Fruit fly (Drosophila melanogaster): ENCODE results near the gene CG13043.

Gene CG13043

dm6 chr3L:16285346-16285911, 20.2 kb downstream of the CG13043 start, which contains the start of gene CG13047:
CG13047 (minus strand) TSS chr3L:16285396.
- TF ChIP-seq CG4496 (GFP tag; IDR thresholded peaks at IDR 0.05) = 0 out of 3 replicates have a peak, but pooled peaks have one; percentile 17
- no peak for TF ChIP-seq Pif1A (GFP tag; optimal IDR thresholded peaks at IDR 0.05)
- peak; percentile 33 for TF ChIP-seq CG17806 (tag; optimal IDR thresholded peaks at IDR 0.05)
- peak; percentile 55 for TF ChIP-seq CG8159 (tag; optimal IDR thresholded peaks at IDR 0.05)
- TF ChIP-seq gl (tag; optimal IDR thresholded peaks at IDR 0.05) = no peak
- peak; percentile 1 for TF ChIP-seq CG34367 (tag; optimal IDR thresholded peaks at IDR 0.05)
- peak; percentile 29 for TF ChIP-seq CG15710 (tag; optimal IDR thresholded peaks at IDR 0.05)
- peak; percentile 17 for TF ChIP-seq CG14655 (GFP tag; optimal IDR thresholded peaks at IDR 0.05)
- peak; percentile 52 for TF ChIP-seq CG9948 (tag; optimal IDR thresholded peaks at IDR 0.05)

dm6 chr3L:16283821-16284220, 21.8 kb downstream of the CG13043 start, which contains the start of gene CG13048:
CG13048 (minus strand) TSS chr3L:16283921.
- 0 out of 2 replicates have a peak, but pooled peaks have one; percentile 16 for TF ChIP-seq CG10348 (GFP tag; IDR thresholded peaks at IDR 0.05)
- TF ChIP-seq CG14655 (GFP tag; optimal IDR thresholded peaks at IDR 0.05) = no peak

dm6 chr3L:16281880-16282556, 23.7 kb downstream of the CG13043 start, which contains the start of gene CG13049:
CG13049 (minus strand) TSS chr3L:16281930.
- TF ChIP-seq Pif1A (GFP tag; optimal IDR thresholded peaks at IDR 0.05) = no peak
- TF ChIP-seq CG32121 (GFP tag; IDR thresholded peaks at IDR 0.05) = no peak
- TF ChIP-seq fd96Ca (GFP tag; IDR thresholded peaks at IDR 0.05) = no peak
- no peak for TF ChIP-seq Ets98B (GFP tag; IDR thresholded peaks at IDR 0.05)
- TF ChIP-seq rn (GFP tag; IDR thresholded peaks at IDR 0.05) = no peak
- TF ChIP-seq CG14655 (GFP tag; optimal IDR thresholded peaks at IDR 0.05) = no peak
- no peak for TF ChIP-seq gl (tag; optimal IDR thresholded peaks at IDR 0.05)
- TF ChIP-seq CG17806 (tag; optimal IDR thresholded peaks at IDR 0.05) = no peak
- no peak for TF ChIP-seq CG13204 (GFP tag; optimal IDR thresholded peaks at IDR 0.05)
- no peak for TF ChIP-seq EcR (GFP tag; optimal IDR thresholded peaks at IDR 0.05)

- TF ChIP-seq rn (GFP tag; IDR thresholded peaks at IDR 0.05) (no peak), EcR (GFP tag; optimal IDR thresholded peaks at IDR 0.05) (peak; percentile 96)
Observed at dm6 chr3L:16279987-16280454, 25.6 kb downstream of the CG13043 start, which contains the start of gene CG13064. CG13064 (plus strand) TSS chr3L:16280404.

dm6 chr3L:16279171-16279570, 26.5 kb downstream of the CG13043 start, which contains the start of gene CG13050:
CG13050 (minus strand) TSS chr3L:16279271.
- TF ChIP-seq gl (tag; optimal IDR thresholded peaks at IDR 0.05) (no peak), rn (GFP tag; IDR thresholded peaks at IDR 0.05) (no peak), EcR (GFP tag; optimal IDR thresholded peaks at IDR 0.05) (no peak), CG17806 (tag; optimal IDR thresholded peaks at IDR 0.05) (no peak), CG14655 (GFP tag; optimal IDR thresholded peaks at IDR 0.05) (no peak), Pif1A (GFP tag; optimal IDR thresholded peaks at IDR 0.05) (no peak), Ets98B (GFP tag; IDR thresholded peaks at IDR 0.05) (no peak), CG8301 (tag; optimal IDR thresholded peaks at IDR 0.05) (no peak), CG10348 (GFP tag; IDR thresholded peaks at IDR 0.05) (no peak), fd96Ca (GFP tag; IDR thresholded peaks at IDR 0.05) (no peak), D1 (tag; optimal IDR thresholded peaks at IDR 0.05) (no peak), Snoo (tag; optimal IDR thresholded peaks at IDR 0.05) (no peak)

- TF ChIP-seq CG14655 (GFP tag; optimal IDR thresholded peaks at IDR 0.05) (no peak), rn (GFP tag; IDR thresholded peaks at IDR 0.05) (no peak), fd96Ca (GFP tag; IDR thresholded peaks at IDR 0.05) (no peak), CG15710 (tag; optimal IDR thresholded peaks at IDR 0.05) (no peak), CG12605 (GFP tag; IDR thresholded peaks at IDR 0.05) (no peak), Pif1B (GFP tag; optimal IDR thresholded peaks at IDR 0.05) (no peak), EcR (GFP tag; optimal IDR thresholded peaks at IDR 0.05) (no peak), CG9948 (tag; optimal IDR thresholded peaks at IDR 0.05) (no peak), Pif1A (GFP tag; optimal IDR thresholded peaks at IDR 0.05) (no peak), CG8301 (tag; optimal IDR thresholded peaks at IDR 0.05) (no peak), CG8159 (tag; optimal IDR thresholded peaks at IDR 0.05) (no peak), Snoo (tag; optimal IDR thresholded peaks at IDR 0.05) (no peak), CG17806 (tag; optimal IDR thresholded peaks at IDR 0.05) (no peak), D1 (tag; optimal IDR thresholded peaks at IDR 0.05) (no peak), gl (tag; optimal IDR thresholded peaks at IDR 0.05) (no peak), CG34367 (tag; optimal IDR thresholded peaks at IDR 0.05) (no peak), CG13204 (GFP tag; optimal IDR thresholded peaks at IDR 0.05) (no peak), Ets98B (GFP tag; IDR thresholded peaks at IDR 0.05) (no peak)
Observed at dm6 chr3L:16277135-16277534, 28.5 kb downstream of the CG13043 start, which contains the start of gene CG13065. CG13065 (plus strand) TSS chr3L:16277435.

Data from whole organism, pupa.